Fruit fly (Drosophila melanogaster): Measurements from ENCODE around the gene Srg3.

- TF ChIP-seq insv (optimal IDR thresholded peaks at IDR 0.05) (no peak), h (optimal IDR thresholded peaks at IDR 0.05) (no peak)
These were observed 11.0 kb upstream of the Srg3 start for dm6 chr3L:9431848-9432623.

Measured in Kc167 (cell line).